Worm (Caenorhabditis elegans) whole organism, early embryonic: Measurements from ENCODE around the gene fbxb-98.

Experiments used
- ama-1 ChIP-seq: fragments of 150-350 bp; optimal IDR thresholded peaks from 2 replicates; lab custom pipeline; 2014
- ceh-13 ChIP-seq: fragments of 200-800 bp; sonication (Bioruptor generic); optimal IDR thresholded peaks from 2 replicates; lab custom pipeline; 2018; ENCODE audit warnings: mild to moderate bottlenecking, missing genetic modification characterization, missing compliant biosample characterization
- ceh-36 ChIP-seq: sonication (generic microtip); optimal IDR thresholded peaks from 2 replicates; lab custom pipeline; 2016; ENCODE audit warnings: missing genetic modification characterization, inconsistent platforms, missing compliant biosample characterization
- ets-7 ChIP-seq: sonication (generic microtip); optimal IDR thresholded peaks from 2 replicates; lab custom pipeline; 2016; ENCODE audit warnings: missing genotype, missing genetic modification characterization, missing compliant biosample characterization
- sea-1 ChIP-seq: fragments of 200-800 bp; sonication (Bioruptor generic); conservative IDR thresholded peaks from 2 replicates; pipeline ENCODE4 v1.3.6; 2022; ENCODE audit warnings: missing genetic modification characterization, missing compliant biosample characterization
- tbx-37 ChIP-seq: fragments of 200-800 bp; sonication (Bioruptor generic); conservative IDR thresholded peaks from 2 replicates; pipeline ENCODE4 v1.3.6; 2022; ENCODE audit warnings: missing genetic modification reagents, missing genetic modification characterization, missing compliant biosample characterization

DNA sequence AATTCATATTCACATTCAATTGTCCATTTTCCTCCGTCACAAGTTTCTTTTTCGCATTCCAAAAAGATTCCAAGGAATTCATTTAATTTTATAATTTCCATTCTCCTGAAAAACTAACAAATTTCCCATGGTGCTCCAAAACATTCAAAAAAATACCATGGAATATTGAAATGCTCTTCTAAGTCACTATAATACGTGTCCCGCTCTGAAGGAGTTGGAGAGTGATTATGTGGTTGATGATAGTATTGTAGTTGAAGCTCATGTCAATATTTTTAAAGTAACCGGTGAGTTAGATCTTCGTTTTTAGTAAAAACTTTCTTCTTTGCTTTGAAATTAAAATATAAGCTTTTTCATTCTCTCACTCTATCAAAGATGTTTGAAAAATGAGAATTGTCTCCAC lies 28.2 kb downstream of the fbxb-98 start, which contains the start of gene math-9:
- no peak for TF ChIP-seq tbx-37 (GFP tag; lab: Robert Waterston, UW)
- TF ChIP-seq sea-1 (GFP tag; lab: Robert Waterston, UW), result no peak
- TF ChIP-seq ama-1 (lab: Kevin White, UChicago), result no peak
- no peak for TF ChIP-seq ceh-36 (tag; lab: Kevin White, UChicago)
- no peak for TF ChIP-seq ets-7
- no peak for TF ChIP-seq ceh-13
